Worm (Caenorhabditis elegans) whole organism, L3 larva: ENCODE results near the gene oig-3.

Experiments
- R02D3.7 ChIP-seq: fragments of 150-350 bp; optimal IDR thresholded peaks from 2 replicates; lab custom pipeline; 2014; ENCODE audit warnings: missing biosample characterization, missing genetic modification characterization
- ZK546.5 ChIP-seq: sonication (generic microtip); optimal IDR thresholded peaks from 2 replicates; lab custom pipeline; 2017; ENCODE audit warnings: missing biosample characterization, missing genetic modification characterization
- ama-1 ChIP-seq: fragments of 150-350 bp; optimal IDR thresholded peaks from 2 replicates; lab custom pipeline; 2018
- ceh-16 ChIP-seq: sonication (generic microtip); optimal IDR thresholded peaks from 2 replicates; lab custom pipeline; 2017; ENCODE audit warnings: missing biosample characterization, missing genetic modification characterization
- ceh-28 ChIP-seq: fragments of 150-350 bp; optimal IDR thresholded peaks from 2 replicates; lab custom pipeline; 2014; ENCODE audit warnings: missing biosample characterization, missing genetic modification reagents, missing genetic modification characterization
- ceh-9 ChIP-seq: sonication (generic microtip); optimal IDR thresholded peaks from 2 replicates; lab custom pipeline; 2018; ENCODE audit warnings: missing biosample characterization, missing genetic modification characterization
- daf-12 ChIP-seq: fragments of 150-350 bp; optimal IDR thresholded peaks from 2 replicates; lab custom pipeline; 2014; ENCODE audit warnings: missing biosample characterization, missing genetic modification reagents, missing genetic modification characterization
- egl-5 ChIP-seq: fragments of 150-350 bp; optimal IDR thresholded peaks from 2 replicates; lab custom pipeline; 2017; ENCODE audit warnings: missing biosample characterization, missing genetic modification reagents, missing genetic modification characterization, inconsistent platforms
- elt-2 ChIP-seq: sonication (generic microtip); optimal IDR thresholded peaks from 2 replicates; lab custom pipeline; 2016; ENCODE audit warnings: missing genetic modification reagents, mild to moderate bottlenecking, missing genetic modification characterization, missing compliant biosample characterization
- elt-3 ChIP-seq, 3 experiments: fragments of 150-350 bp in 1 of 3; sonication (generic microtip) in 2 of 3; optimal IDR thresholded peaks; 2 replicates in 2 of 3; 4 replicates in 1 of 3; lab custom pipeline; 2014 to 2017; ENCODE audit warnings: missing biosample characterization in 3 of 3, missing genetic modification characterization in 3 of 3
- eor-1 ChIP-seq, 2 experiments: fragments of 150-350 bp; optimal IDR thresholded peaks; 2 replicates each; lab custom pipeline; 2014 to 2018; ENCODE audit warnings: missing biosample characterization in 2 of 2, missing genetic modification characterization in 2 of 2
- fkh-10 ChIP-seq: sonication (generic microtip); optimal IDR thresholded peaks from 2 replicates; lab custom pipeline; 2017; ENCODE audit warnings: missing biosample characterization, missing genetic modification reagents, missing genetic modification characterization
- fkh-2 ChIP-seq: fragments of 150-350 bp; optimal IDR thresholded peaks from 2 replicates; lab custom pipeline; 2014; ENCODE audit warnings: missing biosample characterization, missing genetic modification reagents, missing genetic modification characterization
- fos-1 ChIP-seq: fragments of 150-350 bp; optimal IDR thresholded peaks from 2 replicates; lab custom pipeline; 2014; ENCODE audit warnings: missing biosample characterization, missing genetic modification characterization
- hmg-11 ChIP-seq: sonication (generic microtip); optimal IDR thresholded peaks from 2 replicates; lab custom pipeline; 2016; ENCODE audit warnings: missing genetic modification characterization, missing compliant biosample characterization
- jun-1 ChIP-seq: fragments of 150-350 bp; optimal IDR thresholded peaks from 2 replicates; lab custom pipeline; 2014; ENCODE audit warnings: missing biosample characterization, missing genetic modification reagents, missing genetic modification characterization
- lin-15B ChIP-seq: fragments of 150-350 bp; optimal IDR thresholded peaks from 2 replicates; lab custom pipeline; 2014; ENCODE audit warnings: missing biosample characterization, missing genetic modification characterization
- lin-39 ChIP-seq: fragments of 150-350 bp; optimal IDR thresholded peaks from 2 replicates; lab custom pipeline; 2018; ENCODE audit warnings: missing biosample characterization, missing genetic modification reagents, missing genetic modification characterization
- lsy-12 ChIP-seq: sonication (generic microtip); optimal IDR thresholded peaks from 2 replicates; lab custom pipeline; 2016; ENCODE audit warnings: mild to moderate bottlenecking, missing genetic modification characterization, missing compliant biosample characterization
- mdl-1 ChIP-seq: fragments of 150-350 bp; optimal IDR thresholded peaks from 2 replicates; lab custom pipeline; 2014; ENCODE audit warnings: missing biosample characterization, missing genetic modification characterization
- nhr-11 ChIP-seq: fragments of 150-350 bp; optimal IDR thresholded peaks from 2 replicates; lab custom pipeline; 2014; ENCODE audit warnings: missing biosample characterization, missing genetic modification characterization
- nhr-12 ChIP-seq: fragments of 150-350 bp; optimal IDR thresholded peaks from 2 replicates; lab custom pipeline; 2014; ENCODE audit warnings: missing biosample characterization, missing genetic modification characterization
- nhr-23 ChIP-seq: fragments of 150-350 bp; optimal IDR thresholded peaks from 2 replicates; lab custom pipeline; 2014; ENCODE audit warnings: missing biosample characterization, missing genetic modification reagents, missing genetic modification characterization
- nhr-25 ChIP-seq: sonication (generic microtip); optimal IDR thresholded peaks from 2 replicates; lab custom pipeline; 2017; ENCODE audit warnings: missing biosample characterization, missing genetic modification characterization
- nhr-28 ChIP-seq: fragments of 150-350 bp; optimal IDR thresholded peaks from 2 replicates; lab custom pipeline; 2014; ENCODE audit warnings: missing biosample characterization, missing genetic modification characterization
- nhr-43 ChIP-seq: sonication (generic microtip); optimal IDR thresholded peaks from 2 replicates; lab custom pipeline; 2016; ENCODE audit warnings: mild to moderate bottlenecking, missing genetic modification characterization, missing compliant biosample characterization; ENCODE audit not compliant: poor library complexity, severe bottlenecking
- nhr-77 ChIP-seq: fragments of 150-350 bp; optimal IDR thresholded peaks from 2 replicates; lab custom pipeline; 2014; ENCODE audit warnings: missing biosample characterization, missing genetic modification characterization
- pha-4 ChIP-seq: fragments of 150-350 bp; optimal IDR thresholded peaks from 2 replicates; lab custom pipeline; 2014; ENCODE audit warnings: missing biosample characterization, missing genetic modification reagents, missing genetic modification characterization
- sea-2 ChIP-seq: fragments of 150-350 bp; sonication (generic microtip); optimal IDR thresholded peaks from 4 replicates; lab custom pipeline; 2014; ENCODE audit warnings: missing biosample characterization, missing genetic modification reagents, missing genetic modification characterization
- tbx-2 ChIP-seq: sonication (generic microtip); optimal IDR thresholded peaks from 2 replicates; lab custom pipeline; 2016; ENCODE audit warnings: mild to moderate bottlenecking, missing genetic modification characterization, missing compliant biosample characterization
- unc-62 ChIP-seq: fragments of 150-350 bp; sonication (generic microtip); optimal IDR thresholded peaks from 4 replicates; lab custom pipeline; 2014; ENCODE audit warnings: missing biosample characterization, missing genetic modification reagents, missing genetic modification characterization
- zag-1 ChIP-seq: fragments of 150-350 bp; optimal IDR thresholded peaks from 2 replicates; lab custom pipeline; 2014; ENCODE audit warnings: missing biosample characterization, missing genetic modification characterization
- ztf-4 ChIP-seq: fragments of 150-350 bp; optimal IDR thresholded peaks from 2 replicates; lab custom pipeline; 2014; ENCODE audit warnings: missing biosample characterization, missing genetic modification characterization

oig-3 gene

ce11 chrV:14725409-14725808 lies 4.0 kb upstream of the oig-3 start:
- TF ChIP-seq nhr-43 (peak; percentile 57), pha-4 (tag; lab: Kevin White, UChicago) (no peak)

ce11 chrV:14726596-14726995 lies 2.8 kb upstream of the oig-3 start, which contains the start of gene Y50E8A.1:
Y50E8A.1 (plus strand) TSS chrV:14726896.
- no peak for TF ChIP-seq ceh-9 (tag; lab: Kevin White, UChicago)
- TF ChIP-seq hmg-11 (tag; lab: Kevin White, UChicago) = no peak
- no peak for TF ChIP-seq ZK546.5 (tag; lab: Kevin White, UChicago)
- TF ChIP-seq, all 47 proteins: peak for 0

ce11 chrV:14728754-14729153 lies 689 bp upstream of the oig-3 start, which contains the start of gene Y50E8A.2:
Y50E8A.2 (minus strand) TSS chrV:14728854.
- TF ChIP-seq nhr-12 (tag; lab: Kevin White, UChicago) = no peak
- no peak for TF ChIP-seq jun-1 (tag; lab: Kevin White, UChicago)
- TF ChIP-seq nhr-25 (tag; lab: Kevin White, UChicago) = no peak
- TF ChIP-seq zag-1 (tag; lab: Kevin White, UChicago) = no peak
- TF ChIP-seq R02D3.7 (tag; lab: Kevin White, UChicago) = no peak
- TF ChIP-seq daf-12 (tag; lab: Kevin White, UChicago) = no peak
- TF ChIP-seq ceh-28 (tag; lab: Kevin White, UChicago) = no peak
- no peak for TF ChIP-seq nhr-23 (tag; lab: Kevin White, UChicago)
- TF ChIP-seq ZK546.5 (tag; lab: Kevin White, UChicago) = no peak
- TF ChIP-seq nhr-43 = no peak
- no peak for TF ChIP-seq ztf-4 (tag; lab: Kevin White, UChicago)
- no peak for TF ChIP-seq elt-2 (tag; lab: Kevin White, UChicago)
- TF ChIP-seq ama-1 (lab: Kevin White, UChicago) = no peak
- no peak for TF ChIP-seq ceh-16 (tag; lab: Kevin White, UChicago)
- TF ChIP-seq egl-5 (tag; lab: Kevin White, UChicago) = no peak
- TF ChIP-seq tbx-2 (tag; lab: Kevin White, UChicago) = no peak
- no peak for TF ChIP-seq fos-1 (tag; lab: Kevin White, UChicago)
- TF ChIP-seq nhr-28 = no peak

ce11 chrV:14734187-14734765 lies 4.8 kb downstream of the oig-3 start, which contains the start of gene unc-61:
unc-61 (minus strand) TSS chrV:14734237.
- no peak for TF ChIP-seq ceh-9 (tag; lab: Kevin White, UChicago)
- TF ChIP-seq lin-39 (tag; lab: Kevin White, UChicago) = peak; percentile 1
- TF ChIP-seq lsy-12 (tag; lab: Kevin White, UChicago) = no peak
- no peak for TF ChIP-seq elt-3 (tag; optimal IDR thresholded peaks at IDR 0.05; lab: Kevin White, UChicago)
- TF ChIP-seq pha-4 (tag; lab: Kevin White, UChicago) = peak; percentile 35
- peak; percentile 74 for TF ChIP-seq lin-15B (tag; lab: Kevin White, UChicago)
- no peak for TF ChIP-seq unc-62 (GFP tag; lab: Kevin White, UChicago)
- peak; percentile 82 for TF ChIP-seq R02D3.7 (tag; lab: Kevin White, UChicago)
- no peak for TF ChIP-seq egl-5 (tag; lab: Kevin White, UChicago)
- TF ChIP-seq fkh-10 (GFP tag; lab: Kevin White, UChicago) = no peak
- TF ChIP-seq, all 47 proteins: peak for 4

ce11 chrV:14736851-14737250 lies 7.4 kb downstream of the oig-3 start, which contains the start of gene Y50E8A.5:
Y50E8A.5 (minus strand) TSS chrV:14736951.
- no peak for TF ChIP-seq eor-1 (tag; optimal IDR thresholded peaks at IDR 0.05; lab: Kevin White, UChicago)
- no peak for TF ChIP-seq elt-3 (tag; optimal IDR thresholded peaks at IDR 0.05; lab: Kevin White, UChicago)
- no peak for TF ChIP-seq zag-1 (tag; lab: Kevin White, UChicago)
- TF ChIP-seq nhr-11 (tag; lab: Kevin White, UChicago) = no peak
- TF ChIP-seq ZK546.5 (tag; lab: Kevin White, UChicago) = no peak
- TF ChIP-seq sea-2 (GFP tag; lab: Kevin White, UChicago) = no peak
- TF ChIP-seq mdl-1 = no peak
- no peak for TF ChIP-seq nhr-12 (tag; lab: Kevin White, UChicago)
- no peak for TF ChIP-seq nhr-43
- no peak for TF ChIP-seq fkh-2 (tag; lab: Kevin White, UChicago)
- no peak for TF ChIP-seq ceh-28 (tag; lab: Kevin White, UChicago)
- TF ChIP-seq daf-12 (tag; lab: Kevin White, UChicago) = no peak
- TF ChIP-seq ceh-9 (tag; lab: Kevin White, UChicago) = no peak
- no peak for TF ChIP-seq lin-15B (tag; lab: Kevin White, UChicago)
- TF ChIP-seq nhr-77 (tag; lab: Kevin White, UChicago) = no peak
